Worm (Caenorhabditis elegans): ENCODE measurements around the gene cht-4.

ce11 chrIII:1652181-1652580 lies 5.1 kb downstream of the cht-4 start, which contains the start of gene Y22D7AL.1:
- no peak for TF ChIP-seq F13H6.1 (tag; optimal IDR thresholded peaks at IDR 0.05)
- no peak for TF ChIP-seq pha-4 (tag; optimal IDR thresholded peaks at IDR 0.05)
- no peak for TF ChIP-seq ets-4 (tag; optimal IDR thresholded peaks at IDR 0.05)
- no peak for TF ChIP-seq fkh-10 (GFP tag; optimal IDR thresholded peaks at IDR 0.05)
- TF ChIP-seq mec-3 (tag; optimal IDR thresholded peaks at IDR 0.05; ENCODE audit: borderline replicate concordance): no peak
- no peak for TF ChIP-seq rnt-1 (tag; optimal IDR thresholded peaks at IDR 0.05)
- no peak for TF ChIP-seq dmd-4 (tag; optimal IDR thresholded peaks at IDR 0.05; ENCODE audit: borderline replicate concordance)
- TF ChIP-seq nfya-1 (tag; optimal IDR thresholded peaks at IDR 0.05): no peak
- no peak for TF ChIP-seq sox-4 (tag; optimal IDR thresholded peaks at IDR 0.05)
- no peak for TF ChIP-seq sdc-2 (tag; optimal IDR thresholded peaks at IDR 0.05)
- no peak for TF ChIP-seq ztf-16 (tag; optimal IDR thresholded peaks at IDR 0.05)
- TF ChIP-seq ceh-9 (tag; optimal IDR thresholded peaks at IDR 0.05): no peak
- TF ChIP-seq dve-1 (tag; optimal IDR thresholded peaks at IDR 0.05): no peak

Measured in whole organism, late embryonic.